Worm (Caenorhabditis elegans): Measurements from ENCODE around the gene W02D7.12.

W02D7.12 gene

DNA sequence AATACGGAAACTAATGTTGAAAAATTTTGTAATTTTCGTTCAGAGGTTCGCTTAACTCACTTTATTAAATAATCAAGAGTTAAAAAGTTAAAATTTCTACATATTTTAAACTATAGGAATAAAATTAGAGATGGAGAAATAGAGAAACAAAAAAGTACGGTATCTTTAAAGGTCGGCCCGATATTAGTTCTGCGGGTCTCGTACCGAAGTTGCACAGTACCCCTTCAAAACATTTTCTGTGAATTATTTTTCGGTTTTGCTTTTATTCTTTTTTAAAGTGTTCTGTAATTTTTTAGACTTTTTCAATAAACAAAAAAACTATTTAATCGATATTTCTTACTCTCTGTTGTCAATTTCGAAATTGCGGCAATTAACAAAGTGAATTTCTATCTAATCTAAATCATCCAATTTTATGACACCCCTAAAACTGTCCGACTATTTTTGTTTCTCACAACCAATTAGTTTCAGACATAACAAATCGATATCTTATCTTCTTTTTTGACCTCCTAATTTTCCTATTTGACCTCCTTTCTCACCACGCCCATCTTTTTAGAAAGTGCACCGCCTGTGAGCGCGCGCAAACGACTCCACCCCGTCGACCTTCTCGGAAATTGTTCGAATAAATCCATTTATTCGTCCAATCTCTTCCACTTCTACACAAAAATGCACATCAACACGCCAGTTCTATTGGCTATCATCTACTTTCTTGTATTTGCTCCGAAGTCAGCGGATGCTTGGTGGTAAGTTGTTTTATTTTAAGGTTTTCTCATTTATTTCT is 44.3 kb downstream of the W02D7.12 start, which contains the start of gene mom-2:
Gene mom-2 (plus strand): TSS at position 554 of the 778 bp plus-strand sequence.
- TF ChIP-seq hnd-1 (tag; optimal IDR thresholded peaks at IDR 0.05) (no peak), B0310.2 (tag; optimal IDR thresholded peaks at IDR 0.05) (no peak), aly-1 (tag; optimal IDR thresholded peaks at IDR 0.05) (no peak), hmbx-1 (tag; optimal IDR thresholded peaks at IDR 0.05) (no peak), F13C5.2 (tag; optimal IDR thresholded peaks at IDR 0.05) (no peak), tbx-37 (GFP tag; conservative IDR thresholded peaks at IDR 0.05) (no peak), sea-1 (GFP tag; conservative IDR thresholded peaks at IDR 0.05) (no peak), scrt-1 (GFP tag; IDR thresholded peaks at IDR 0.05) (no peak), tra-4 (tag; optimal IDR thresholded peaks at IDR 0.05) (no peak), ceh-36 (tag; optimal IDR thresholded peaks at IDR 0.05) (no peak), ama-1 (optimal IDR thresholded peaks at IDR 0.05) (no peak), hmg-4 (GFP tag; optimal IDR thresholded peaks at IDR 0.05) (no peak), ets-7 (tag; optimal IDR thresholded peaks at IDR 0.05) (no peak), ceh-13 (GFP tag; optimal IDR thresholded peaks at IDR 0.05) (no peak), tbx-11 (GFP tag; IDR thresholded peaks at IDR 0.05) (no peak), pes-1 (GFP tag; IDR thresholded peaks at IDR 0.05) (no peak)

DNA sequence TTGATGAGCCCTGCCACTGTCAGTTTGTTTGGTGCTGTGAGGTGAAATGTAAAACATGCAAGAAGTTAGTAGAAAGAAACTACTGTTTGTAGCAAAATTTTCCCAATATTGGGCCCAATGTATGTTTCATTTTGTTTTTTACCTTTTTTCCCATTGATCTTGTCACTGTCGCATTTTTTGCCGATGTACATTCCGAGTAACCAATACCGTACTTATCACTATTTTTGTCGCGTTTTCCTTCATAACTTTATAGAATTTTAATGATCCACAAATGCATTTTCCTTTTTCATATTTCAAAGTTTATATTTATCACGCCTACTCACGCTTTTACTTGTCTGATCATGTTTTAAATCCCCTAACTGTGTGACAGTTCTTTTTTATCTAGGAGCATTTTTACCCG is 46.4 kb downstream of the W02D7.12 start:
- TF ChIP-seq scrt-1 (GFP tag; IDR thresholded peaks at IDR 0.05) (no peak), tbx-37 (GFP tag; conservative IDR thresholded peaks at IDR 0.05) (no peak)

DNA sequence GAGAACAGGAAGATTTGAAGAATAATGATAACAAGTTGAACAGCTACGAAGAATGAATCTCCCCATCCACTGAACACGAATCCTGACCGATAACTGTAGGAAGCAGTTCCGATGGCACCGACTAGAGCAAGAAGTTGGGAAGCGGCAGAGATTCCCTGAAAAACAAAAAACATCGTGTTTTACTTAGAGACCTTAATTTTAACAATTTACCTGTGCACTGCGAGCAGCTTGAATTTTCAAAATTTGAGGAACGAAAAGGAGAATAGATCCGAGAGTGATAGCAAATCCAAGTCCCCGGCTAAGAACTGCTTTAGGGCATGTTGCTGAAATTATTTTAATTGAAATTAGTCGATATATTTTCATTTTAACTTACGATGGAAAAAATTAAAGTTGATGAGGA is 47.4 kb downstream of the W02D7.12 start:
- TF ChIP-seq flt-1 (GFP tag; IDR thresholded peaks at IDR 0.05) (no peak), tbx-11 (GFP tag; IDR thresholded peaks at IDR 0.05) (no peak), tbx-37 (GFP tag; conservative IDR thresholded peaks at IDR 0.05) (no peak), ama-1 (optimal IDR thresholded peaks at IDR 0.05) (no peak), hmbx-1 (tag; optimal IDR thresholded peaks at IDR 0.05) (no peak), B0310.2 (tag; optimal IDR thresholded peaks at IDR 0.05) (no peak), ets-7 (tag; optimal IDR thresholded peaks at IDR 0.05) (no peak), F13C5.2 (tag; optimal IDR thresholded peaks at IDR 0.05) (no peak), ceh-13 (GFP tag; optimal IDR thresholded peaks at IDR 0.05) (no peak), scrt-1 (GFP tag; IDR thresholded peaks at IDR 0.05) (no peak), pes-1 (GFP tag; IDR thresholded peaks at IDR 0.05) (no peak), aly-1 (tag; optimal IDR thresholded peaks at IDR 0.05) (no peak), hmg-4 (GFP tag; optimal IDR thresholded peaks at IDR 0.05) (no peak), hnd-1 (tag; optimal IDR thresholded peaks at IDR 0.05) (no peak), ceh-36 (tag; optimal IDR thresholded peaks at IDR 0.05) (no peak)

DNA sequence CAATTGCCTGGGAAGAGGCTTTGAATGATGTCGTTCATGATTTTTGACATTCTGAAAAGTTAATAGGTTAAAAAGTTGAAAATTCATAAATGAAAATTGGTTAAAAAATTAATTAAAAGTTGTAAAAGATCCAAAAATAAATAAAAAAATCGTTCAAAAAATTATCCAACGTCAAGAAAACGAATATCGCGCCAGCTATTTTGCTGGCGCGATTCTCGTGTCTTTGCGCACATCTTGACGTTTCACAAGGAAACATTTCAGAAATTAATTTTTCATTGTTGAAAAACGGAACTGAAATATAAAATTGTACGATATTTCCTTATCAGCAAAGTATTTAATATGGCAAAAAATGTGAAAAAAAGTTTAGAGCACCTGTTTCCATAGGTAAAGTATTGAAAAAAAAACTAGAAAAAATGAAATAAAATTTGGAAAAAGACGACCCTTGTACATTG is 47.8 kb downstream of the W02D7.12 start, which contains the start of gene mpdu-1:
Gene mpdu-1 (minus strand): TSS at position 51 of the 452 bp plus-strand sequence.
- TF ChIP-seq scrt-1 (GFP tag; IDR thresholded peaks at IDR 0.05) (no peak), sea-1 (GFP tag; conservative IDR thresholded peaks at IDR 0.05) (no peak), tra-4 (tag; optimal IDR thresholded peaks at IDR 0.05) (no peak), hmg-4 (GFP tag; optimal IDR thresholded peaks at IDR 0.05) (no peak), ets-7 (tag; optimal IDR thresholded peaks at IDR 0.05) (no peak)

DNA sequence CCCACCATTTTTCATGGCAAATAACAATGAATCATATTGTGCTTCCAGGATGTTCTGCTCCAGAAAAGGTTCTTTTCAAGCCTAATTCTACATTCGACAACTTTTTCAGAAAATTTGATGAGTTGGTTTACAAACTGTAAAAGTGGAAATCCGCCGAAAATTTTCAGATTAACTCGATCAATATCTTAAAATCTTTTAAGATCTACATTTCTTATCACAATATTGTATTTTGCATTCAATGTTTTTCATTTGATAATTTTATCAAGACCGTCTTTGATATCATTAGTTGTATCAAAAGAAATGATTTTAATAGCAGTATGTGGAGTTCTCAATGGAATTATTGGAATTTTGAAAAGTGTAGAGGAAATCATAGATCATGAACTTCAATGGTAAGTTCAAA is 48.5 kb downstream of the W02D7.12 start, which contains the start of gene F38E1.6:
Gene F38E1.6 (plus strand): TSS at position 301 of the 400 bp plus-strand sequence.
- no peak for TF ChIP-seq pes-1 (GFP tag; IDR thresholded peaks at IDR 0.05)
- no peak for TF ChIP-seq aly-1 (tag; optimal IDR thresholded peaks at IDR 0.05)
- TF ChIP-seq ets-7 (tag; optimal IDR thresholded peaks at IDR 0.05): no peak
- no peak for TF ChIP-seq ceh-36 (tag; optimal IDR thresholded peaks at IDR 0.05)
- no peak for TF ChIP-seq hmbx-1 (tag; optimal IDR thresholded peaks at IDR 0.05)
- no peak for TF ChIP-seq ceh-13 (GFP tag; optimal IDR thresholded peaks at IDR 0.05)
- no peak for TF ChIP-seq hnd-1 (tag; optimal IDR thresholded peaks at IDR 0.05)

Data from whole organism, early embryonic.